Fruit fly (Drosophila melanogaster) whole organism, adult: Measurements from ENCODE around the gene Npc2d.

Experiments used
- CG7045 ChIP-seq: fragments of 200-800 bp; sonication (Bioruptor generic); optimal IDR thresholded peaks from 2 replicates; lab custom pipeline; 2017; ENCODE audit warnings: missing biosample characterization, mild to moderate bottlenecking, missing genetic modification characterization
- kay ChIP-seq: fragments of 200-800 bp; sonication (Bioruptor generic); peaks from one replicate; lab custom pipeline; 2016; ENCODE audit warnings: missing biosample characterization, missing genetic modification characterization, borderline replicate concordance
- tj ChIP-seq: fragments of 200-800 bp; sonication (Bioruptor generic); optimal IDR thresholded peaks from 3 replicates; lab custom pipeline; 2017; ENCODE audit warnings: missing biosample characterization, mild to moderate bottlenecking, missing genetic modification characterization, moderate library complexity

DNA sequence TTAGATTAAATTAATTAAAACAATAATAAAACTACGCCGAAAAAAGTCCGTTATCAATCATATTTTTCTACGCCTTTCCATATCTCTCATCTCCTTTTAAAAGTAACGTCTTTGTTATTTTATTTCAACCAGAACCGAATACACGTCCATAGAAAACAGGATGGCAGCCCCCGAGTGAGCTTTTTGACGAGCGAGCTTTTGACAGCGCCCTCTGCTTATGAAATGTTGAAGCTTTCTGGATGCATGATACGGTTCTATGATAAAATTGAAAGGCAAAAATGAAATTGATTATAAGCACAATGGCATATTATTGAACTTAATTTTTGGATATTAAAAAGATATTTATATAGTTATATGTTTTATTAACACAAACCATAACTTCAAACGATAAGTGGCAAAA is 20.8 kb upstream of the Npc2d start:
- TF ChIP-seq kay (GFP tag; lab: Kevin White, UChicago) (peak; percentile 74), CG7045 (GFP tag; lab: Kevin White, UChicago) (no peak), tj (GFP tag; lab: Kevin White, UChicago) (no peak)
